Worm (Caenorhabditis elegans): ENCODE data around the gene fbxb-26.

DNA sequence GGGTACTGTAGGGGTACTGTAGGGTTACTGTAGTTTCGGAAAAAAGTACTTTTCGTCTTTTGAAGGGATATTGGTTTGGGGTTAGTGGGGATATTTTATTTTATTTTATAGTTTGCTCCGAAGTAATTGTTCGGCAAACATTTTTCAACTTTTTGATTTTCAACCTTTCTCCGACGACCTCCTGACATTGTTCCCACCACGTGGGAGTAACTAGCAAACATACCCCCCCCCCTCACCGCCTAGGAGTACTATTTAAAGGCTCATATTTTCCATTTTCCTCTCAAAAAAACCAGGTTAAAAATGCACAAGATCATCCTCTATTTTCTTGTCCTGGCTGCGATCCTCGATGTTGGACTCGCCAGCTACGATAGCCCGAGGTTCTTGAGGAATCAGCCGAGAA, 16.3 kb upstream of the fbxb-26 start, which contains the start of gene srlf-29:
- TF ChIP-seq ztf-11 (tag; optimal IDR thresholded peaks at IDR 0.05) (no peak), unc-39 (tag; optimal IDR thresholded peaks at IDR 0.05) (no peak), nhr-237 (tag; optimal IDR thresholded peaks at IDR 0.05) (no peak)

Measured in whole organism, mixed stage, embryonic.